Fruit fly (Drosophila melanogaster) whole organism, embryonic: Measurements from ENCODE around the gene HP1e.

Experiments used
- Abd-B ChIP-seq: fragments of 200-800 bp; sonication (Bioruptor generic); optimal IDR thresholded peaks from 2 replicates; lab custom pipeline; 2018; ENCODE audit warnings: missing biosample characterization, mild to moderate bottlenecking, missing genetic modification characterization, moderate library complexity
- B-H2 ChIP-seq: fragments of 200-800 bp; sonication (Bioruptor generic); optimal IDR thresholded peaks from 2 replicates; lab custom pipeline; 2018; ENCODE audit warnings: missing biosample characterization, mild to moderate bottlenecking, missing genetic modification characterization
- Blimp-1 ChIP-seq: fragments of 200-800 bp; sonication (Bioruptor generic); optimal IDR thresholded peaks from 3 replicates; lab custom pipeline; 2018; ENCODE audit warnings: missing biosample characterization, missing genetic modification characterization, mild to moderate bottlenecking, moderate library complexity, missing genetic modification reagents
- CG10543 ChIP-seq: fragments of 200-800 bp; sonication (Bioruptor generic); optimal IDR thresholded peaks from 3 replicates; lab custom pipeline; 2017; ENCODE audit warnings: missing biosample characterization, mild to moderate bottlenecking, missing genetic modification characterization, moderate library complexity
- CG11093 ChIP-seq: fragments of 200-800 bp; sonication (Bioruptor generic); IDR thresholded peaks from 3 replicates; pipeline ENCODE4 v1.3.6; 2022; ENCODE audit warnings: missing biosample characterization, missing genetic modification characterization
- CG11247 ChIP-seq: fragments of 200-800 bp; sonication (Bioruptor generic); IDR thresholded peaks from 2 replicates; pipeline ENCODE4 v1.3.6; 2022; ENCODE audit warnings: missing biosample characterization, missing genetic modification characterization
- CG11398 ChIP-seq: fragments of 200-800 bp; sonication (Bioruptor generic); optimal IDR thresholded peaks from 2 replicates; lab custom pipeline; 2016; ENCODE audit warnings: missing biosample characterization, missing genetic modification characterization
- CG12071 ChIP-seq: fragments of 200-800 bp; sonication (Bioruptor generic); optimal IDR thresholded peaks from 3 replicates; lab custom pipeline; 2018; ENCODE audit warnings: missing biosample characterization, mild to moderate bottlenecking, missing genetic modification characterization
- CG12659 ChIP-seq: fragments of 200-800 bp; sonication (Bioruptor generic); optimal IDR thresholded peaks from 3 replicates; lab custom pipeline; 2017; ENCODE audit warnings: mild to moderate bottlenecking, missing biosample characterization, missing genetic modification reagents, missing genetic modification characterization
- CG12769 ChIP-seq: fragments of 200-800 bp; sonication (Bioruptor generic); optimal IDR thresholded peaks from 2 replicates; lab custom pipeline; 2019; ENCODE audit warnings: missing biosample characterization, mild to moderate bottlenecking, missing genetic modification characterization, moderate library complexity
- CG16779 ChIP-seq: fragments of 200-800 bp; sonication (Bioruptor generic); IDR thresholded peaks from 2 replicates; pipeline ENCODE4 v1.3.6; 2022; ENCODE audit warnings: missing biosample characterization, missing genetic modification characterization
- CG34376 ChIP-seq: fragments of 200-800 bp; sonication (Bioruptor generic); optimal IDR thresholded peaks from 2 replicates; lab custom pipeline; 2018; ENCODE audit warnings: missing biosample characterization, mild to moderate bottlenecking, missing genetic modification characterization
- CG4820 ChIP-seq: fragments of 200-800 bp; sonication (Bioruptor generic); optimal IDR thresholded peaks from 3 replicates; lab custom pipeline; 2016; ENCODE audit warnings: missing biosample characterization, missing genetic modification characterization
- CG6765 ChIP-seq: fragments of 200-800 bp; sonication (Bioruptor generic); optimal IDR thresholded peaks from 3 replicates; lab custom pipeline; 2017; ENCODE audit warnings: missing biosample characterization, mild to moderate bottlenecking, missing genetic modification characterization
- CG6854 ChIP-seq: fragments of 200-800 bp; sonication (Bioruptor generic); optimal IDR thresholded peaks from 3 replicates; lab custom pipeline; 2017; ENCODE audit warnings: missing biosample characterization, mild to moderate bottlenecking, missing genetic modification characterization
- CG8290 ChIP-seq, 3 experiments: fragments of 200-800 bp; sonication (Bioruptor generic); optimal IDR thresholded peaks; 2 replicates each; lab custom pipeline; 2016 to 2019; ENCODE audit warnings: missing biosample characterization in 3 of 3, missing genetic modification characterization in 3 of 3, mild to moderate bottlenecking in 2 of 3, moderate library complexity in 1 of 3
- CG8478 ChIP-seq: fragments of >200 bp; optimal IDR thresholded peaks from 2 replicates; lab custom pipeline; 2018
- CG9609 ChIP-seq: fragments of 200-800 bp; sonication (Bioruptor generic); optimal IDR thresholded peaks from 3 replicates; lab custom pipeline; 2016; ENCODE audit warnings: missing biosample characterization, missing genetic modification characterization
- Dfd ChIP-seq, 2 experiments: fragments of >200 bp; optimal IDR thresholded peaks; 2 replicates each; lab custom pipeline; 2017; ENCODE audit warnings: missing biosample characterization in 2 of 2, missing genetic modification characterization in 2 of 2
- Dip2 ChIP-seq: fragments of 200-800 bp; sonication (Bioruptor generic); IDR thresholded peaks from 2 replicates; pipeline ENCODE4 v1.3.6; 2022; ENCODE audit warnings: missing biosample characterization, missing genetic modification characterization
- Fer1 ChIP-seq: fragments of 200-800 bp; sonication (Bioruptor generic); optimal IDR thresholded peaks from 2 replicates; lab custom pipeline; 2017; ENCODE audit warnings: missing biosample characterization, mild to moderate bottlenecking, missing genetic modification characterization
- Fer3 ChIP-seq: fragments of 200-800 bp; sonication (Bioruptor generic); optimal IDR thresholded peaks from 2 replicates; lab custom pipeline; 2018; ENCODE audit warnings: missing biosample characterization, mild to moderate bottlenecking, missing genetic modification characterization, moderate library complexity
- HLHmδ ChIP-seq: fragments of 200-800 bp; sonication (Bioruptor generic); optimal IDR thresholded peaks from 2 replicates; lab custom pipeline; 2018; ENCODE audit warnings: missing biosample characterization, mild to moderate bottlenecking, missing genetic modification characterization, moderate library complexity
- Hand ChIP-seq: fragments of 200-800 bp; sonication (Bioruptor generic); optimal IDR thresholded peaks from 2 replicates; lab custom pipeline; 2017; ENCODE audit warnings: mild to moderate bottlenecking, missing biosample characterization, missing genetic modification reagents, missing genetic modification characterization
- MBD-R2 ChIP-seq: fragments of 200-800 bp; sonication (Bioruptor generic); IDR thresholded peaks from 2 replicates; pipeline ENCODE4 v1.3.6; 2022; ENCODE audit warnings: missing biosample characterization, missing genetic modification characterization
- Med ChIP-seq: fragments of 200-800 bp; sonication (Bioruptor generic); peaks from one replicate; lab custom pipeline; 2016; ENCODE audit warnings: missing biosample characterization, missing genetic modification characterization, mild to moderate bottlenecking, inconsistent platforms, moderate library complexity
- NFAT ChIP-seq: fragments of 200-800 bp; sonication (Bioruptor generic); IDR thresholded peaks from 2 replicates; pipeline ENCODE4 v1.3.6; 2022; ENCODE audit warnings: missing biosample characterization, missing genetic modification characterization
- Rfx ChIP-seq: fragments of 200-800 bp; sonication (Bioruptor generic); IDR thresholded peaks from 2 replicates; pipeline ENCODE4 v1.3.6; 2022; ENCODE audit warnings: missing biosample characterization, missing genetic modification characterization
- Scr ChIP-seq: fragments of 200-800 bp; sonication (Bioruptor generic); IDR thresholded peaks from 2 replicates; pipeline ENCODE4 v1.3.6; 2022; ENCODE audit warnings: missing biosample characterization, missing genetic modification characterization; ENCODE audit not compliant: partially characterized antibody
- Xrp1 ChIP-seq: fragments of 200-800 bp; sonication (Bioruptor generic); IDR thresholded peaks from 2 replicates; pipeline ENCODE4 v1.3.6; 2022; ENCODE audit warnings: missing biosample characterization, missing genetic modification characterization
- ab ChIP-seq: fragments of 200-800 bp; sonication (Bioruptor generic); optimal IDR thresholded peaks from 2 replicates; lab custom pipeline; 2016; ENCODE audit warnings: missing biosample characterization, missing genetic modification characterization
- abd-A ChIP-seq: fragments of 200-800 bp; sonication (Bioruptor generic); optimal IDR thresholded peaks from 3 replicates; lab custom pipeline; 2019; ENCODE audit warnings: missing biosample characterization, mild to moderate bottlenecking, missing genetic modification characterization, moderate library complexity
- ato ChIP-seq: fragments of 200-800 bp; sonication (Bioruptor generic); IDR thresholded peaks from 2 replicates; pipeline ENCODE4 v1.3.6; 2022; ENCODE audit warnings: missing biosample characterization, missing genetic modification characterization; ENCODE audit not compliant: partially characterized antibody
- bbx ChIP-seq: fragments of 200-800 bp; sonication (Bioruptor generic); IDR thresholded peaks from 2 replicates; pipeline ENCODE4 v1.3.6; 2022; ENCODE audit warnings: missing biosample characterization, missing genetic modification characterization; ENCODE audit not compliant: partially characterized antibody
- chinmo ChIP-seq: fragments of 200-800 bp; sonication (Bioruptor generic); IDR thresholded peaks from 4 replicates; pipeline ENCODE4 v1.3.6; 2022; ENCODE audit warnings: missing biosample characterization, missing genetic modification characterization; ENCODE audit not compliant: partially characterized antibody
- chm ChIP-seq: fragments of 200-800 bp; sonication (Bioruptor generic); IDR thresholded peaks from 2 replicates; pipeline ENCODE4 v1.3.6; 2022; ENCODE audit warnings: missing biosample characterization, missing genetic modification characterization
- ci ChIP-seq: fragments of 200-800 bp; sonication (Bioruptor generic); IDR thresholded peaks from 3 replicates; pipeline ENCODE4 v1.3.6; 2022; ENCODE audit warnings: missing biosample characterization, missing genetic modification characterization
- dimm ChIP-seq: fragments of 200-800 bp; sonication (Bioruptor generic); IDR thresholded peaks from 2 replicates; pipeline ENCODE4 v1.3.6; 2022; ENCODE audit warnings: missing biosample characterization, missing genetic modification characterization
- fu2 ChIP-seq: fragments of 200-800 bp; sonication (Bioruptor generic); optimal IDR thresholded peaks from 2 replicates; lab custom pipeline; 2016; ENCODE audit warnings: missing biosample characterization, missing genetic modification characterization
- gsb ChIP-seq: fragments of 200-800 bp; sonication (Bioruptor generic); IDR thresholded peaks from 2 replicates; pipeline ENCODE4 v1.3.6; 2022; ENCODE audit warnings: missing biosample characterization, missing genetic modification characterization
- lab ChIP-seq: fragments of 200-800 bp; sonication (Bioruptor generic); optimal IDR thresholded peaks from 3 replicates; lab custom pipeline; 2017; ENCODE audit warnings: missing biosample characterization, missing genetic modification characterization, mild to moderate bottlenecking, moderate library complexity, missing genetic modification reagents
- mirr ChIP-seq: fragments of 200-800 bp; sonication (Bioruptor generic); optimal IDR thresholded peaks from 3 replicates; lab custom pipeline; 2018; ENCODE audit warnings: missing biosample characterization, mild to moderate bottlenecking, missing genetic modification characterization
- onecut ChIP-seq: fragments of 200-800 bp; sonication (Bioruptor generic); IDR thresholded peaks from 2 replicates; pipeline ENCODE4 v1.3.6; 2022; ENCODE audit warnings: missing biosample characterization, missing genetic modification characterization
- p53 ChIP-seq: fragments of 200-800 bp; sonication (Bioruptor generic); optimal IDR thresholded peaks from 2 replicates; lab custom pipeline; 2016; ENCODE audit warnings: missing biosample characterization, missing genetic modification characterization
- slou ChIP-seq: fragments of 200-800 bp; sonication (Bioruptor generic); optimal IDR thresholded peaks from 3 replicates; lab custom pipeline; 2016; ENCODE audit warnings: missing biosample characterization, missing genetic modification characterization
- sqz ChIP-seq: fragments of 200-800 bp; sonication (Bioruptor generic); optimal IDR thresholded peaks from 3 replicates; lab custom pipeline; 2018; ENCODE audit warnings: missing biosample characterization, mild to moderate bottlenecking, missing genetic modification characterization
- tin ChIP-seq: fragments of 200-800 bp; sonication (Bioruptor generic); optimal IDR thresholded peaks from 3 replicates; lab custom pipeline; 2016; ENCODE audit warnings: missing biosample characterization, missing genetic modification characterization
- vvl ChIP-seq: fragments of 200-800 bp; sonication (Bioruptor generic); IDR thresholded peaks from 2 replicates; pipeline ENCODE4 v1.3.6; 2022; ENCODE audit warnings: missing biosample characterization, missing genetic modification characterization
- zf30C ChIP-seq: fragments of 200-800 bp; sonication (Bioruptor generic); optimal IDR thresholded peaks from 3 replicates; lab custom pipeline; 2018; ENCODE audit warnings: missing biosample characterization, mild to moderate bottlenecking, missing genetic modification characterization

Gene HP1e

DNA sequence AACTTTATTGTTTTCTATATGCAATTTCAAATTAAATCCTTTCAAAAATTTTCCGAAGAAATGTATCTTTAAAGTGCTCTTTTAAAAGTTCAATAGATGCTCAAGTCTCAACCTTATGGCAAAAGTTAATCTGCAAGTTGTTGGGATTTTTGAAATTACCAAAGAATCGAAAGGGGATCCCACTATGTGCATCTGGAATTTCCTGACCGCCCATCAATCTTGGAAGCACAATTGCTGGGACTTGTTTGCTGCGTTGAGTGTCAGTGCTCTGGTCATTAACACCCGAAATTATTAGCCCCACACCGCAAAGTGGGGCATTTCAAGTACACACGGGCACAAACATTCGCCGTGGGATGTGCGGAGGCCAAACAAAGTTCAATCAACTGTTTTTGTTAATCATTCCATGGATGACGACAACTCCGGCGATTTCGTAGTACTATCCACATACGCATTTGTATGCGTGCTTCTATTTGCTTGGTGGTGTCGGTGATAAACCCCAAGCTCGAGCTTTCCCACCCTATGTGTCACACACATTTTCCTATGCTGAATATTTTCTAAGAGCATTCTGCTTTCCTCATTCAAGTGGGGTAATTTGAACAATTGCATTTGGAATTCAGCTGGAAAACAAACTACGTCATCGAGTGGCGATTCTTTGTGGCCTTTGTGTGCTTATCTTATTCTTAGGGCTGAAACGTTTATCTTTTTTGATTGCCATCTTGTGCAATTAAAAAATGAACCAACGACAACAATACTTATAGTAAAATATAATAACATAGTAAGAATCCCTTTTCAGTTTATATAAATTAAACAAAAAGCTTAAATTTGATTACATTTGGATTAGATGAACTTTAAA lies 16.1 kb downstream of the HP1e start (continued):
- peak; percentile 7 for TF ChIP-seq Fer1 (GFP tag; lab: Kevin White, UChicago)
- 0 out of 2 replicates have a peak, but pooled peaks have one; percentile 20 for TF ChIP-seq bbx
- peak; percentile 41 for TF ChIP-seq abd-A (tag; lab: Kevin White, UChicago)
- no peak for TF ChIP-seq CG11247 (GFP tag; lab: Robert Waterston, UW)
- TF ChIP-seq CG16779 (GFP tag; lab: Robert Waterston, UW): 0 out of 2 replicates have a peak, but pooled peaks have one; percentile 54
- TF ChIP-seq ci (GFP tag; lab: Robert Waterston, UW): peak; percentile 49; the same call in 1 of the 3 replicates
- TF ChIP-seq B-H2 (GFP tag; lab: Kevin White, UChicago): peak; percentile 10
- peak; percentile 79 for TF ChIP-seq Med
- TF ChIP-seq ato (GFP tag; lab: Robert Waterston, UW): no peak
- TF ChIP-seq chinmo: 0 out of 4 replicates have a peak, but pooled peaks have one; percentile 76
- peak; percentile 43 for TF ChIP-seq CG10543 (GFP tag; lab: Kevin White, UChicago)
- TF ChIP-seq tin (GFP tag; lab: Kevin White, UChicago): no peak
- peak; percentile 25; the same call in 1 of the 2 replicates for TF ChIP-seq Rfx (GFP tag; lab: Robert Waterston, UW)
- TF ChIP-seq ab: no peak
- TF ChIP-seq slou (GFP tag; lab: Kevin White, UChicago): no peak
- TF ChIP-seq p53 (GFP tag; lab: Kevin White, UChicago): no peak
- peak; percentile 32 for TF ChIP-seq CG12769 (tag; lab: Kevin White, UChicago)
- peak; percentile 53 for TF ChIP-seq mirr (GFP tag; lab: Kevin White, UChicago)
- TF ChIP-seq gsb (GFP tag; lab: Robert Waterston, UW): no peak
- no peak for TF ChIP-seq zf30C (GFP tag; lab: Kevin White, UChicago)
- TF ChIP-seq dimm (GFP tag; lab: Robert Waterston, UW): no peak
- no peak for TF ChIP-seq fu2 (GFP tag; lab: Kevin White, UChicago)
- no peak for TF ChIP-seq CG9609
- TF ChIP-seq CG12071 (GFP tag; lab: Kevin White, UChicago): peak; percentile 24
- no peak for TF ChIP-seq Scr
- TF ChIP-seq CG8290 (GFP tag; optimal IDR thresholded peaks at IDR 0.05; lab: Kevin White, UChicago): no peak
- TF ChIP-seq CG8290 (tag; optimal IDR thresholded peaks at IDR 0.05; lab: Kevin White, UChicago): peak in 1 of 2 experiments; percentile 57
- no peak for TF ChIP-seq sqz
- no peak for TF ChIP-seq Blimp-1 (GFP tag; lab: Kevin White, UChicago)
- TF ChIP-seq HLHmδ (GFP tag; lab: Kevin White, UChicago): peak; percentile 9
- TF ChIP-seq MBD-R2 (GFP tag; lab: Robert Waterston, UW): no peak
- no peak for TF ChIP-seq CG12659 (GFP tag; lab: Kevin White, UChicago)
- TF ChIP-seq, all 482 proteins: peak for 39

DNA sequence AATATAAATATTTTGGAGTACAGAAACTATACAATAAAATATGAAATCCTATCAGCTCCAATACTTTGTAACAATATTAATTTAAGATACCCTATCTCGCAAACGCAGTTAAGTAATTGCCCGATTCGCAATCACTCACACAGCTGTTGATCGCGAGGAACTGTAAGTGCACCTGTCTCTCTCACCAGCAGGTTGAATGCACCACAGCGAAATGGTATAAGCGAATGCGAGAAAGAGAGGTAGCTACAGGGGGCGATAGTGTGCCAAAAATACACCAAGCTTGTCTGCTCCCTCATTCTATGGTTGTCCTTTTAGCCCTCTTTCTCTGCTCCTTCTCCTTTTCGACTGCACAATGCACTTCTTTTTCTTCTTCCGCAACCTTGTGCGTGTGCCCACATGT lies 17.2 kb downstream of the HP1e start:
- no peak for TF ChIP-seq HLHmδ (GFP tag; lab: Kevin White, UChicago)
- no peak for TF ChIP-seq Dip2 (GFP tag; lab: Robert Waterston, UW)
- no peak for TF ChIP-seq Dfd (GFP tag; optimal IDR thresholded peaks at IDR 0.05; lab: Kevin White, UChicago)
- no peak for TF ChIP-seq CG6765 (GFP tag; lab: Kevin White, UChicago)
- TF ChIP-seq CG11093 (GFP tag; lab: Robert Waterston, UW): 0 out of 3 replicates have a peak, but pooled peaks have one; percentile 33
- TF ChIP-seq Abd-B (GFP tag; lab: Kevin White, UChicago): no peak
- TF ChIP-seq CG6854: no peak
- TF ChIP-seq onecut (GFP tag; lab: Robert Waterston, UW): no peak
- TF ChIP-seq CG34376 (GFP tag; lab: Kevin White, UChicago): no peak
- TF ChIP-seq vvl (GFP tag; lab: Robert Waterston, UW): no peak
- TF ChIP-seq CG4820 (GFP tag; lab: Kevin White, UChicago): no peak
- 0 out of 2 replicates have a peak, but pooled peaks have one; percentile 45 for TF ChIP-seq chm (GFP tag; lab: Robert Waterston, UW)
- no peak for TF ChIP-seq Hand (GFP tag; lab: Kevin White, UChicago)
- TF ChIP-seq CG8478: no peak
- no peak for TF ChIP-seq CG11398 (GFP tag; lab: Kevin White, UChicago)
- TF ChIP-seq NFAT: no peak
- TF ChIP-seq Xrp1 (GFP tag; lab: Robert Waterston, UW): no peak
- no peak for TF ChIP-seq Fer3 (tag; lab: Kevin White, UChicago)
- TF ChIP-seq lab (GFP tag; lab: Kevin White, UChicago): no peak
